Worm (Caenorhabditis elegans) whole organism, L4/young adult: ENCODE measurements around the gene H20J04.7.

Source experiments
- W03F9.2 ChIP-seq: fragments of 150-350 bp; optimal IDR thresholded peaks from 2 replicates; lab custom pipeline; 2014; ENCODE audit warnings: missing biosample characterization, missing genetic modification characterization
- dao-5 ChIP-seq: sonication (generic microtip); optimal IDR thresholded peaks from 2 replicates; lab custom pipeline; 2016; ENCODE audit warnings: missing genotype, missing genetic modification characterization, moderate library complexity, missing compliant biosample characterization
- him-1 ChIP-seq: sonication (generic microtip); optimal IDR thresholded peaks from 2 replicates; lab custom pipeline; 2016; ENCODE audit warnings: missing genotype, missing genetic modification reagents, missing genetic modification characterization, missing compliant biosample characterization

ce11 chrII:4391072-4391471 lies 36.0 kb upstream of the H20J04.7 start:
- TF ChIP-seq him-1 (no peak), dao-5 (tag; lab: Kevin White, UChicago) (no peak), W03F9.2 (tag; lab: Kevin White, UChicago) (no peak)
